Fruit fly (Drosophila melanogaster) whole organism, embryonic: ENCODE data around the gene Adgf-C.

Experiments
- Ada2b ChIP-seq: fragments of 200-800 bp; sonication (Bioruptor generic); IDR thresholded peaks from 2 replicates; pipeline ENCODE4 v1.3.6; 2022; ENCODE audit warnings: missing biosample characterization, missing genetic modification characterization
- Antp ChIP-seq: fragments of 200-800 bp; sonication (Bioruptor generic); optimal IDR thresholded peaks from 3 replicates; lab custom pipeline; 2016; ENCODE audit warnings: missing biosample characterization, missing genetic modification characterization
- CG10431 ChIP-seq: fragments of 200-800 bp; sonication (Bioruptor generic); optimal IDR thresholded peaks from 3 replicates; lab custom pipeline; 2018; ENCODE audit warnings: missing biosample characterization, mild to moderate bottlenecking, missing genetic modification characterization
- CG10565 ChIP-seq: fragments of 200-800 bp; sonication (Bioruptor generic); optimal IDR thresholded peaks from 3 replicates; lab custom pipeline; 2016; ENCODE audit warnings: missing biosample characterization, mild to moderate bottlenecking, missing genetic modification characterization
- CG11085 ChIP-seq: fragments of 200-800 bp; sonication (Bioruptor generic); IDR thresholded peaks from 2 replicates; pipeline ENCODE4 v1.3.6; 2022; ENCODE audit warnings: missing biosample characterization, missing genetic modification characterization
- CG11247 ChIP-seq: fragments of 200-800 bp; sonication (Bioruptor generic); IDR thresholded peaks from 2 replicates; pipeline ENCODE4 v1.3.6; 2022; ENCODE audit warnings: missing biosample characterization, missing genetic modification characterization
- CG11696 ChIP-seq: fragments of 200-800 bp; sonication (Bioruptor generic); IDR thresholded peaks from 2 replicates; pipeline ENCODE4 v1.3.6; 2022; ENCODE audit warnings: missing biosample characterization, missing genetic modification characterization
- CG13123 ChIP-seq: fragments of 200-800 bp; sonication (Bioruptor generic); optimal IDR thresholded peaks from 2 replicates; lab custom pipeline; 2016; ENCODE audit warnings: missing biosample characterization, missing genetic modification characterization
- CG13424 ChIP-seq: fragments of 200-800 bp; sonication (Bioruptor generic); optimal IDR thresholded peaks from 2 replicates; lab custom pipeline; 2019; ENCODE audit warnings: missing biosample characterization, mild to moderate bottlenecking, missing genetic modification characterization, moderate library complexity
- CG1529 ChIP-seq: fragments of 200-800 bp; sonication (Bioruptor generic); optimal IDR thresholded peaks from 3 replicates; lab custom pipeline; 2018; ENCODE audit warnings: missing biosample characterization, missing genetic modification characterization
- CG15601 ChIP-seq: fragments of 200-800 bp; sonication (Bioruptor generic); optimal IDR thresholded peaks from 3 replicates; lab custom pipeline; 2019; ENCODE audit warnings: missing biosample characterization, mild to moderate bottlenecking, missing genetic modification characterization, moderate library complexity
- CG18262 ChIP-seq: fragments of 200-800 bp; optimal IDR thresholded peaks from 3 replicates; lab custom pipeline; 2019; ENCODE audit warnings: missing biosample characterization, mild to moderate bottlenecking, missing genetic modification characterization, moderate library complexity
- CG2116 ChIP-seq: fragments of 200-800 bp; sonication (Bioruptor generic); optimal IDR thresholded peaks from 3 replicates; lab custom pipeline; 2018; ENCODE audit warnings: missing biosample characterization, mild to moderate bottlenecking, missing genetic modification characterization
- CG2712 ChIP-seq: fragments of 200-800 bp; optimal IDR thresholded peaks from 3 replicates; lab custom pipeline; 2019; ENCODE audit warnings: missing biosample characterization, mild to moderate bottlenecking, missing genetic modification characterization, moderate library complexity
- CG2889 ChIP-seq: fragments of 200-800 bp; sonication (Bioruptor generic); IDR thresholded peaks from 3 replicates; pipeline ENCODE4 v1.3.6; 2022; ENCODE audit warnings: missing biosample characterization, missing genetic modification characterization
- CG3163 ChIP-seq: fragments of 200-800 bp; sonication (Bioruptor generic); optimal IDR thresholded peaks from 3 replicates; lab custom pipeline; 2016; ENCODE audit warnings: missing biosample characterization, missing genetic modification characterization
- CG5180 ChIP-seq: fragments of 200-800 bp; sonication (Bioruptor generic); optimal IDR thresholded peaks from 3 replicates; lab custom pipeline; 2017; ENCODE audit warnings: missing biosample characterization, missing genetic modification characterization, mild to moderate bottlenecking, moderate library complexity, missing genetic modification reagents
- CG5953 ChIP-seq: fragments of 200-800 bp; sonication (Bioruptor generic); IDR thresholded peaks from 2 replicates; pipeline ENCODE4 v1.3.6; 2022; ENCODE audit warnings: missing biosample characterization, missing genetic modification characterization
- CG7786 ChIP-seq: fragments of 200-800 bp; sonication (Bioruptor generic); optimal IDR thresholded peaks from 2 replicates; lab custom pipeline; 2016; ENCODE audit warnings: missing biosample characterization, missing genetic modification characterization
- CG8388 ChIP-seq: fragments of 200-800 bp; sonication (Bioruptor generic); optimal IDR thresholded peaks from 2 replicates; lab custom pipeline; 2019; ENCODE audit warnings: missing biosample characterization, mild to moderate bottlenecking, missing genetic modification characterization, moderate library complexity
- CG8944 ChIP-seq: fragments of 200-800 bp; sonication (Bioruptor generic); optimal IDR thresholded peaks from 3 replicates; lab custom pipeline; 2016; ENCODE audit warnings: missing biosample characterization, missing genetic modification characterization
- CG9609 ChIP-seq: fragments of 200-800 bp; sonication (Bioruptor generic); optimal IDR thresholded peaks from 3 replicates; lab custom pipeline; 2016; ENCODE audit warnings: missing biosample characterization, missing genetic modification characterization
- Dp ChIP-seq: fragments of 200-800 bp; sonication (Bioruptor generic); optimal IDR thresholded peaks from 2 replicates; lab custom pipeline; 2018; ENCODE audit warnings: missing biosample characterization, mild to moderate bottlenecking, missing genetic modification characterization, moderate library complexity
- Dref ChIP-seq: fragments of 200-800 bp; sonication (Bioruptor generic); IDR thresholded peaks from 2 replicates; pipeline ENCODE4 v1.3.6; 2022; ENCODE audit warnings: missing biosample characterization, missing genetic modification characterization
- Ets65A ChIP-seq: fragments of 200-800 bp; sonication (Bioruptor generic); peaks from one replicate; lab custom pipeline; 2016; ENCODE audit warnings: missing biosample characterization, missing genetic modification characterization
- Gug ChIP-seq: fragments of 200-800 bp; sonication (Bioruptor generic); IDR thresholded peaks from 4 replicates; pipeline ENCODE4 v1.3.6; 2022; ENCODE audit warnings: missing biosample characterization, missing genetic modification characterization
- Hr39 ChIP-seq: fragments of >200 bp; optimal IDR thresholded peaks from 2 replicates; lab custom pipeline; 2017
- Nf-YA ChIP-seq: fragments of 200-800 bp; sonication (Bioruptor generic); IDR thresholded peaks from 2 replicates; pipeline ENCODE4 v1.3.6; 2022; ENCODE audit warnings: missing biosample characterization, missing genetic modification characterization
- Nf-YC ChIP-seq: fragments of 200-800 bp; optimal IDR thresholded peaks from 3 replicates; lab custom pipeline; 2019; ENCODE audit warnings: missing biosample characterization, mild to moderate bottlenecking, missing genetic modification characterization, moderate library complexity
- Ptx1 ChIP-seq: fragments of 200-800 bp; sonication (Bioruptor generic); IDR thresholded peaks from 2 replicates; pipeline ENCODE4 v1.3.6; 2022; ENCODE audit warnings: missing biosample characterization, missing genetic modification characterization
- Rfx ChIP-seq: fragments of 200-800 bp; sonication (Bioruptor generic); IDR thresholded peaks from 2 replicates; pipeline ENCODE4 v1.3.6; 2022; ENCODE audit warnings: missing biosample characterization, missing genetic modification characterization
- Spps ChIP-seq: fragments of 200-800 bp; sonication (Bioruptor generic); optimal IDR thresholded peaks from 2 replicates; lab custom pipeline; 2018; ENCODE audit warnings: missing biosample characterization, mild to moderate bottlenecking, missing genetic modification characterization
- YL-1 ChIP-seq: fragments of 200-800 bp; sonication (Bioruptor generic); optimal IDR thresholded peaks from 3 replicates; lab custom pipeline; 2017; ENCODE audit warnings: missing biosample characterization, mild to moderate bottlenecking, missing genetic modification characterization
- bbx ChIP-seq: fragments of 200-800 bp; sonication (Bioruptor generic); IDR thresholded peaks from 2 replicates; pipeline ENCODE4 v1.3.6; 2022; ENCODE audit warnings: missing biosample characterization, missing genetic modification characterization; ENCODE audit not compliant: partially characterized antibody
- bowl ChIP-seq: fragments of 200-800 bp; sonication (Bioruptor generic); IDR thresholded peaks from 2 replicates; pipeline ENCODE4 v1.3.6; 2022; ENCODE audit warnings: missing biosample characterization, missing genetic modification characterization
- btn ChIP-seq: fragments of 200-800 bp; sonication (Bioruptor generic); optimal IDR thresholded peaks from 2 replicates; lab custom pipeline; 2016; ENCODE audit warnings: missing biosample characterization, missing genetic modification characterization
- cato ChIP-seq: fragments of 200-800 bp; sonication (Bioruptor generic); optimal IDR thresholded peaks from 2 replicates; lab custom pipeline; 2016; ENCODE audit warnings: missing biosample characterization, missing genetic modification characterization, borderline replicate concordance
- da ChIP-seq: fragments of 200-800 bp; sonication (Bioruptor generic); optimal IDR thresholded peaks from 2 replicates; lab custom pipeline; 2016; ENCODE audit warnings: missing biosample characterization, missing genetic modification characterization
- eyg ChIP-seq: fragments of 200-800 bp; sonication (Bioruptor generic); optimal IDR thresholded peaks from 3 replicates; lab custom pipeline; 2016; ENCODE audit warnings: missing biosample characterization, missing genetic modification characterization
- grn ChIP-seq: fragments of 200-800 bp; sonication (Bioruptor generic); optimal IDR thresholded peaks from 3 replicates; lab custom pipeline; 2017; ENCODE audit warnings: missing biosample characterization, missing genetic modification characterization
- gt ChIP-seq: fragments of 200-800 bp; sonication (Bioruptor generic); IDR thresholded peaks from 2 replicates; pipeline ENCODE4 v1.3.6; 2022; ENCODE audit warnings: missing biosample characterization, missing genetic modification characterization
- hth ChIP-seq: fragments of >200 bp; optimal IDR thresholded peaks from 2 replicates; lab custom pipeline; 2017; ENCODE audit warnings: inconsistent platforms
- ind ChIP-seq: fragments of 200-800 bp; sonication (Bioruptor generic); optimal IDR thresholded peaks from 3 replicates; lab custom pipeline; 2016; ENCODE audit warnings: missing biosample characterization, missing genetic modification characterization
- kni ChIP-seq: fragments of 200-800 bp; sonication (Bioruptor generic); optimal IDR thresholded peaks from 3 replicates; lab custom pipeline; 2017; ENCODE audit warnings: mild to moderate bottlenecking, missing biosample characterization, missing genetic modification reagents, missing genetic modification characterization
- nmo ChIP-seq: fragments of 200-800 bp; sonication (Bioruptor generic); optimal IDR thresholded peaks from 2 replicates; lab custom pipeline; 2018; ENCODE audit warnings: missing biosample characterization, mild to moderate bottlenecking, missing genetic modification characterization, moderate library complexity
- onecut ChIP-seq: fragments of 200-800 bp; sonication (Bioruptor generic); IDR thresholded peaks from 2 replicates; pipeline ENCODE4 v1.3.6; 2022; ENCODE audit warnings: missing biosample characterization, missing genetic modification characterization
- otp ChIP-seq: fragments of 200-800 bp; sonication (Bioruptor generic); IDR thresholded peaks from 3 replicates; pipeline ENCODE4, ENCODE4 v1.3.6; 2022; ENCODE audit warnings: missing biosample characterization, missing genetic modification characterization
- row ChIP-seq: fragments of 200-800 bp; sonication (Bioruptor generic); IDR thresholded peaks from 3 replicates; pipeline ENCODE4 v1.3.6; 2022; ENCODE audit warnings: missing biosample characterization, missing genetic modification characterization
- sd ChIP-seq: fragments of 200-800 bp; sonication (Bioruptor generic); optimal IDR thresholded peaks from 3 replicates; lab custom pipeline; 2018; ENCODE audit warnings: missing biosample characterization, mild to moderate bottlenecking, missing genetic modification characterization, moderate library complexity
- slbo ChIP-seq: fragments of 200-800 bp; sonication (Bioruptor generic); IDR thresholded peaks from 2 replicates; pipeline ENCODE4 v1.3.6; 2022; ENCODE audit warnings: missing biosample characterization, missing genetic modification characterization
- sna ChIP-seq: fragments of 200-800 bp; sonication (Bioruptor generic); IDR thresholded peaks from 2 replicates; pipeline ENCODE4 v1.3.6; 2022; ENCODE audit warnings: missing biosample characterization, missing genetic modification characterization; ENCODE audit not compliant: partially characterized antibody
- stc ChIP-seq: fragments of 200-800 bp; sonication (Bioruptor generic); IDR thresholded peaks from 2 replicates; pipeline ENCODE4 v1.3.6; 2022; ENCODE audit warnings: missing biosample characterization, missing genetic modification characterization
- tgo ChIP-seq: fragments of 200-800 bp; sonication (Bioruptor generic); IDR thresholded peaks from 3 replicates; pipeline ENCODE4 v1.3.6; 2022; ENCODE audit warnings: missing biosample characterization, missing genetic modification characterization

The Adgf-C gene

DNA sequence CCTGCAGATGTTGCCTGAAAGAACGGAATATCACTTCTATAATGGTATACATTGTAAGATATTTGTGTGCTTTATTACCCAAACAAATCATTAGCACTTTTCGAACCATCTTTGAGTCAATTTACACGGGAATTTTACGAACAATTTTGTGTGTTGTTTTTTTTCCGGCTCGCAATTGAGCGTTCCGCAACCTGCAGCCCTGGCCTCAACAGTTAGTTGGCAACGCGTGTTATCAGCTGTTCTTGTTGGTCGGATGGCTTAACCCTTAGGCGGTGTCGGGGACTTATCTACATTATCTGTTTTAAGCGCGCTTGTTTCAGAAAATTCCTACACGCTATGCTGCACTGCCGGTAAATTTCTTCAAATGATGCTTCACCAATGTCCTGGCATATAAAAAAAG, 4.1 kb downstream of the Adgf-C start (continued):
- TF ChIP-seq Nf-YC (tag; lab: Kevin White, UChicago) (no peak), Dref (GFP tag; lab: Robert Waterston, UW) (no peak; the same call in 1 of the 2 replicates), Ptx1 (GFP tag; lab: Robert Waterston, UW) (no peak), CG13123 (GFP tag; lab: Kevin White, UChicago) (no peak), CG8388 (GFP tag; lab: Kevin White, UChicago) (peak; percentile 3), CG11085 (GFP tag; lab: Robert Waterston, UW) (no peak), slbo (peak; percentile 30; the same call in 1 of the 2 replicates), cato (GFP tag; lab: Kevin White, UChicago) (no peak), CG5953 (GFP tag; lab: Robert Waterston, UW) (no peak), Antp (no peak), kni (GFP tag; lab: Kevin White, UChicago) (no peak), CG10565 (no peak), nmo (no peak), CG18262 (tag; lab: Kevin White, UChicago) (no peak), gt (no peak), CG2712 (tag; lab: Kevin White, UChicago) (no peak), CG2116 (GFP tag; lab: Kevin White, UChicago) (peak; percentile 26), Nf-YA (GFP tag; lab: Robert Waterston, UW) (no peak), Hr39 (lab: Kevin White, UChicago) (no peak), sna (GFP tag; lab: Robert Waterston, UW) (0 out of 2 replicates have a peak, but pooled peaks have one; percentile 26), Ada2b (GFP tag; lab: Robert Waterston, UW) (no peak), CG9609 (no peak), btn (GFP tag; lab: Kevin White, UChicago) (no peak), CG7786 (no peak), CG10431 (GFP tag; lab: Kevin White, UChicago) (no peak), CG1529 (GFP tag; lab: Kevin White, UChicago) (no peak), CG11696 (no peak), Gug (GFP tag; lab: Robert Waterston, UW) (no peak), CG2889 (GFP tag; lab: Robert Waterston, UW) (no peak), onecut (no peak), sd (tag; lab: Kevin White, UChicago) (no peak), otp (no peak)

DNA sequence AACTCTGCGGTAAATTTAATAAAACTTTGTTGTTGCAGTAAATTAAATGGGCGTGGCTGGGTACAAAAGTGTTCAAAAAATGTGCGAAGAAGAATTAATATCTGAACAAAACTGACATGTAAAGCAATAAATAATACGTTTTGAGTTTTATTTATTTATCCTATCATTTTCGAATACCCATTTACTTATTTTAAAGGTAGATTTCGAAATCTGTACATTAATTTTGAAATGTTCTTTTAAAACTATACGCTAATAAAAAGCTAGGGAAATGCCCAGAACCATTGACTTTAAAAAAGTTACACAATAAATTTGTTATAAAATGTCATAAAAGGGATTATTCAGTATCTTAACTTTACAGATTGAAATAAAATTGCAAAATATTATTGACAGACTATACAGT, 5.2 kb downstream of the Adgf-C start, which contains the start of the genes primo-1 and primo-2:
Gene primo-1, minus strand, starts transcription at position 101 of the 400 bp plus-strand sequence.
Gene primo-2, minus strand, starts transcription at position 101 of the 400 bp plus-strand sequence.
- no peak for TF ChIP-seq CG11085 (GFP tag; lab: Robert Waterston, UW)

DNA sequence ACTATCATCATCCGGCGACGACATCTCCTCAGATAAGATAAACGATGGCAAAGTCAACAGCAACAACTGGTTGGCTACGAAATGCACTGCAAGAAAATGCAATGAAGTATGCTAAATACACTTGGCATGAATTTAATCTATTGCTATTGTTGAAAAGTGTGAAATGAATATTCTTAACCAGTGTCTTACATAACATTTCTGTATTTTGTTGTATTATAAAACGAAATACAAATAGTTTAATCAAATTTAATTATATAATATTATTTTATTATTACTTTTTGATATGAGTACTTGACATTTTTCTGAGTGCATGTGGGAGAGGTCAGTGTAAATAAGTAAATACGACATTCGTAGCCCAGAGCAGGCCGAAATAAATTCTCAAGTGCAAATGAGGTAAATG, 7.0 kb downstream of the Adgf-C start:
- TF ChIP-seq CG8944 (GFP tag; lab: Kevin White, UChicago) = no peak
- no peak for TF ChIP-seq da (GFP tag; lab: Kevin White, UChicago)
- no peak for TF ChIP-seq eyg (GFP tag; lab: Kevin White, UChicago)
- peak; percentile 56 for TF ChIP-seq CG15601 (tag; lab: Kevin White, UChicago)
- peak; percentile 16 for TF ChIP-seq CG5180 (GFP tag; lab: Kevin White, UChicago)
- no peak for TF ChIP-seq Ets65A (GFP tag; lab: Kevin White, UChicago)
- no peak for TF ChIP-seq tgo (GFP tag; lab: Robert Waterston, UW)
- no peak for TF ChIP-seq bowl (GFP tag; lab: Robert Waterston, UW)
- peak; percentile 2 for TF ChIP-seq ind (GFP tag; lab: Kevin White, UChicago)
- TF ChIP-seq bbx (GFP tag; lab: Robert Waterston, UW) = no peak
- TF ChIP-seq hth (lab: Kevin White, UChicago) = no peak
- no peak for TF ChIP-seq CG3163 (GFP tag; lab: Kevin White, UChicago)
- no peak for TF ChIP-seq YL-1 (GFP tag; lab: Kevin White, UChicago)
- TF ChIP-seq Rfx (GFP tag; lab: Robert Waterston, UW) = no peak
- TF ChIP-seq CG11247 (GFP tag; lab: Robert Waterston, UW) = no peak
- no peak for TF ChIP-seq grn (GFP tag; lab: Kevin White, UChicago)
- TF ChIP-seq row (GFP tag; lab: Robert Waterston, UW) = peak; percentile 59
- TF ChIP-seq Spps (tag; lab: Kevin White, UChicago) = peak; percentile 23
- peak; percentile 56 for TF ChIP-seq CG13424 (tag; lab: Kevin White, UChicago)
- no peak for TF ChIP-seq Dp (GFP tag; lab: Kevin White, UChicago)
- TF ChIP-seq stc (GFP tag; lab: Robert Waterston, UW) = no peak
